Fruit fly (Drosophila melanogaster): Measurements from ENCODE around the gene Vha14-2.

dm6 chr3R:6097042-6097441 lies 25.4 kb upstream of the Vha14-2 start:
- TF ChIP-seq ovo (GFP tag; optimal IDR thresholded peaks at IDR 0.05) (no peak), Mnt (GFP tag; optimal IDR thresholded peaks at IDR 0.05) (no peak), kay (GFP tag; ENCODE audit: borderline replicate concordance) (no peak), toe (GFP tag; optimal IDR thresholded peaks at IDR 0.05) (no peak), CG33017 (tag; optimal IDR thresholded peaks at IDR 0.05) (no peak), CG12768 (GFP tag; optimal IDR thresholded peaks at IDR 0.05) (no peak), CG7101 (tag; optimal IDR thresholded peaks at IDR 0.05) (no peak), CG1620 (GFP tag; optimal IDR thresholded peaks at IDR 0.05) (no peak), pad (GFP tag; optimal IDR thresholded peaks at IDR 0.05) (no peak), tj (GFP tag; optimal IDR thresholded peaks at IDR 0.05) (no peak), Hr96 (GFP tag; optimal IDR thresholded peaks at IDR 0.05) (no peak), Clk (GFP tag; optimal IDR thresholded peaks at IDR 0.05) (no peak), bab1 (GFP tag; optimal IDR thresholded peaks at IDR 0.05) (no peak), cnc (optimal IDR thresholded peaks at IDR 0.05) (no peak)
